Worm (Caenorhabditis elegans): ENCODE data around the gene his-2.

Gene his-2

DNA sequence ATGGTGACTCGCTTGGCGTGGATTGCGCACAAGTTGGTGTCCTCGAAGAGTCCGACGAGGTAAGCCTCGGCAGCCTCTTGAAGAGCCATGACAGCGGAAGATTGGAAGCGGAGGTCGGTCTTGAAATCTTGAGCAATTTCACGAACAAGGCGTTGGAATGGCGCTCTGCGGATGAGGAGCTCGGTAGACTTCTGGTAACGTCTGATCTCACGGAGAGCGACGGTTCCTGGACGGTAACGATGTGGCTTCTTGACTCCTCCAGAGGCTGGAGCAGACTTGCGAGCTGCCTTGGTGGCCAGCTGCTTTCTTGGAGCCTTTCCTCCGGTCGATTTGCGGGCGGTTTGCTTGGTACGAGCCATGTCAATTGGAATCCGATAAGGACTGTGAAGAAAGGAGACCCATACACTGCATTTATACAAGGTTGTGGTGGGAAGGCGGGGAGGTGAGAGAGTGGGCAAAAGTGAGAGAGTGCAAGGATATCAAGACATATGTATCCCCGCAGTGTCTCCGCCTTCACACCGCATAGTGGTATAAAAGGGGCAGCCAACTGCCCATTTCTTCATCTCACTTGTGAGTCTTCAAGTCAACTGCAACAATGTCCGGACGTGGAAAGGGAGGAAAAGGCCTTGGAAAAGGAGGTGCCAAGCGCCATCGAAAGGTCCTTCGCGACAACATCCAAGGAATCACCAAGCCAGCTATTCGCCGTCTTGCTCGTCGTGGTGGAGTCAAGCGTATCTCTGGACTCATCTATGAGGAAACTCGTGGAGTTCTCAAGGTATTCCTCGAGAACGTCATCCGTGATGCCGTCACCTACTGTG lies at the start of gene his-2, which contains the start of gene his-1:
his-2 (minus strand) TSS at position 359 of the 818 bp plus-strand sequence.
his-1 (plus strand) TSS at position 596 of the 818 bp plus-strand sequence.
- peak; percentile 81 for TF ChIP-seq flt-1 (GFP tag; IDR thresholded peaks at IDR 0.05)
- 0 out of 2 replicates have a peak, but pooled peaks have one; percentile 35 for TF ChIP-seq ztf-23 (GFP tag; IDR thresholded peaks at IDR 0.05)
- 0 out of 2 replicates have a peak, but pooled peaks have one; percentile 3 for TF ChIP-seq klf-2 (GFP tag; conservative IDR thresholded peaks at IDR 0.05)

DNA sequence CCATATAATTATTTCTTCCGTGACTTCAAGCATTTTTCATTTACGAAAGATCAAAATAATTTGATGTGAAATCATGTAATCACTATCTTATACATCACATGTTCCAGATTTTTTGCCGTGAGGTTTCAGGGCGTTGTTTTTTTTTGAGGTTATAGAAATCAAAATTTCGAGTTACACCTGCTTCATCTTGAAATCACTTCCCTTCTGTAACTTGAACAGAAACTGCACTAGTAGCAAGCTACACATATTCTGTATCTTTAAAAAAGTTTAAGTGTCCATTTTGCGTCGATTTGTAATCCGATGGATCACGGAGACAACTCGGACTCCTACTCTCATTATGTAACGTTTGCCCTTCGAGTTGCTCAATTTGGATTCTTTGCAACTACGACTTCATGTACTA lies 48.6 kb upstream of the his-2 start, which contains the start of gene F22B8.3:
F22B8.3 (plus strand) TSS at position 301 of the 400 bp plus-strand sequence.
- TF ChIP-seq med-1 (GFP tag; optimal IDR thresholded peaks at IDR 0.05; ENCODE audit: insufficient read depth): no peak
- TF ChIP-seq ztf-29 (GFP tag; IDR thresholded peaks at IDR 0.05): no peak
- TF ChIP-seq tab-1 (GFP tag; IDR thresholded peaks at IDR 0.05): no peak
- TF ChIP-seq ztf-23 (GFP tag; IDR thresholded peaks at IDR 0.05): no peak

DNA sequence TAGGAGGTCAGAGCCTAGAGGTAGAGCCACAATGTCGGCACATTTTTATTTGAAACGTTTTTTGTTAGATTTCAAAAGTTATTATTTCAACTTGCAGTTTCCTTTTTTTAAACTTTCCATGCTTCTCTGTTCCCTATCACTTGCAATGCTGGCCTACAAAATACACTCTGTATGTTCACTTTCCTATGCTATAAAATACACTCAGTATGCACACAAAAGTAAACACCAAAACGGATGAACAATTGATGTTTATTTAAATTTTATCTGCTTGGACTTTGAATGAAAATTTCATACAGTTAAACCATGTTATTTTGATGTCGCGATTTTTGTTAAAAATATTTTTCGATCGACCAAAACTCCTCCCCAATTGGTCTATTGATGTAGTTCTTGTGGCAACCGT lies 38.6 kb upstream of the his-2 start:
- TF ChIP-seq med-1 (GFP tag; optimal IDR thresholded peaks at IDR 0.05; ENCODE audit: insufficient read depth) (no peak), ztf-29 (GFP tag; IDR thresholded peaks at IDR 0.05) (no peak), klf-2 (GFP tag; conservative IDR thresholded peaks at IDR 0.05) (no peak), tab-1 (GFP tag; IDR thresholded peaks at IDR 0.05) (no peak), flt-1 (GFP tag; IDR thresholded peaks at IDR 0.05) (no peak), ref-1 (GFP tag; conservative IDR thresholded peaks at IDR 0.05) (no peak), ztf-23 (GFP tag; IDR thresholded peaks at IDR 0.05) (no peak), cog-1 (tag; optimal IDR thresholded peaks at IDR 0.05) (no peak), T22C8.4 (GFP tag; IDR thresholded peaks at IDR 0.05) (no peak)

DNA sequence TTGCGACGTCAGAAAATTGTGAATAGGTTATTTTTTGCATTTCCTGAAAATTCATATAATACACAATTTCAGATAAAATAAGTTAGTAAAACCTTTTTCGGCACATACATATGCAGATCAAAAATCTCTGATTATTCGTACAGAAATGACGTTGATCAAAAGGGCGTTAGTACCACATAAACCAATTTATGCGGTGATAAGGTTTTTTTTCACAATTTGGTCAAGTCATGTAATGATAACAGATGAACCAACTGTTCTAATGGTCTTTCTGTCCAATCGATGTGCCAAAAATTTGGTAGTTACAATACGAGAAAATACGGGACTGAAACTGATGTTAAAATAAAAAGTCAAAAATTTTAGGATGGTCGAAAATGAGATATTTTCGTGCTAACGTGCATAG lies 38.0 kb upstream of the his-2 start:
- TF ChIP-seq med-1 (GFP tag; optimal IDR thresholded peaks at IDR 0.05; ENCODE audit: insufficient read depth) (no peak), T22C8.4 (GFP tag; IDR thresholded peaks at IDR 0.05) (no peak)

DNA sequence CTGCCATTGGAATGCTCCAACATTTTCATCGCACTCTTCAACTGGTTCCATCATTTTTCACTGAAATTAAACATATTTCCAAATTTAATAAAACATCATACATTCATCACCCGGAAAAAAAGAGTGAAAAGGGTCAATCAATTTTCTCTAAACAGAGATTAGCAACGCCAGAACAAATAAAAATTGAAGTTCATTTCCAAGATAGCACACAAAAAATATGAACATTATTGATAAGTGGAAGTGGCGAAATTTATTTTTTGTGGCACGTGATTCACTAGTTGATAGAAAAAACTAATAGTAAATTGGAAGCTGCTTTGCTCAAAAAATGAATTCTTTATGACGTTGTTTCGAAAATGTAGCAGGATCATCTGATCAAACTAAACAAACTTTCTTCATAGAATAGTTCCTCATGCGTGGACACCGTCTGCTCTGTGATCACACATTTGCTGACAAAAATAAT lies 33.2 kb upstream of the his-2 start, which contains the start of the genes F14H3.12 and srj-29:
F14H3.12 (minus strand) TSS at position 74 of the 460 bp plus-strand sequence.
srj-29 (plus strand) TSS at position 410 of the 460 bp plus-strand sequence.
- TF ChIP-seq ref-1 (GFP tag; conservative IDR thresholded peaks at IDR 0.05) (no peak), cog-1 (tag; optimal IDR thresholded peaks at IDR 0.05) (no peak), ztf-23 (GFP tag; IDR thresholded peaks at IDR 0.05) (no peak), klf-2 (GFP tag; conservative IDR thresholded peaks at IDR 0.05) (no peak), flt-1 (GFP tag; IDR thresholded peaks at IDR 0.05) (no peak), ztf-29 (GFP tag; IDR thresholded peaks at IDR 0.05) (no peak), T22C8.4 (GFP tag; IDR thresholded peaks at IDR 0.05) (no peak)

DNA sequence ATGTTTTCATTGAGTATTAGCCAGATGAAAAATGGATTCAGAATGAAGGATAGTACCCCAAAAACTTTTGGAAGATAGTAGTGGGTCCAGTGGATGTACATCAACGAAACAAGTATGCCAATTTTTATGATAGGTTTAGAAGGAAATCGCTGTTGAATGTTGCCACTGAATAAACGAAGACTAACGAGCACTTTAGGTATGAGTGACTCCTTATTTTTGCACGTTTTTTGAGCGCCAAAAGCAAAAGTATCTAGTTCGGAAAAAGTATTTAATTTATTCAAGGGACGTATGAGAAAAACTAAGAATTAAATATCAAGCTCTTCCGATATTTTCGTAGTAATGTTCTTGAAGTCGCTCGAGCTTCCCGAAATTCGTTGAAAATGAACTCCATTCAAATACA lies 31.8 kb upstream of the his-2 start, which contains the start of gene srj-10:
srj-10 (minus strand) TSS at position 101 of the 400 bp plus-strand sequence.
- TF ChIP-seq klf-2 (GFP tag; conservative IDR thresholded peaks at IDR 0.05) (no peak), med-1 (GFP tag; optimal IDR thresholded peaks at IDR 0.05; ENCODE audit: insufficient read depth) (no peak), ztf-29 (GFP tag; IDR thresholded peaks at IDR 0.05) (no peak), T22C8.4 (GFP tag; IDR thresholded peaks at IDR 0.05) (no peak), tab-1 (GFP tag; IDR thresholded peaks at IDR 0.05) (no peak), cog-1 (tag; optimal IDR thresholded peaks at IDR 0.05) (no peak), flt-1 (GFP tag; IDR thresholded peaks at IDR 0.05) (no peak), ztf-23 (GFP tag; IDR thresholded peaks at IDR 0.05) (no peak), ref-1 (GFP tag; conservative IDR thresholded peaks at IDR 0.05) (no peak)

DNA sequence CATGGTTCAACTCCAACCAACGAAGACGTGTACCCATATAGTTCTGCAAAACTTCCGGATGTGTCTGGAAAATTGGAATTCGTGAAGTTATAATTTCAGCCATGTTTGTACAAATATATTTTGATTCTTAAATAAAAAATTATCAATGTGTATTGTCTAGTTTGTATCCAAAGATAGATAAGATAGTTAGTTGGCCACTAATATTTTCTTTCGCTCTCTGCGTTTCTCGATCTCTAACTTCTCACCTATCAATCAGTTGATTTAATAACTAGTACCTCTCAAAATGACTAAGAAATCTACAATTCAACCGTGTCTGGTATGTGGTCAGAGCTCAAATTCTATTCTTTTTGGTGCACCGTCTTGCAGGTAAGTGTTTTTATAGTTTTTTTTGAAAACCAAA lies 29.1 kb upstream of the his-2 start, which contains the start of gene nhr-176:
nhr-176 (plus strand) TSS at position 159 of the 400 bp plus-strand sequence.
- TF ChIP-seq flt-1 (GFP tag; IDR thresholded peaks at IDR 0.05): no peak
- TF ChIP-seq cog-1 (tag; optimal IDR thresholded peaks at IDR 0.05): no peak
- no peak for TF ChIP-seq ref-1 (GFP tag; conservative IDR thresholded peaks at IDR 0.05)
- TF ChIP-seq klf-2 (GFP tag; conservative IDR thresholded peaks at IDR 0.05): no peak
- TF ChIP-seq tab-1 (GFP tag; IDR thresholded peaks at IDR 0.05): no peak
- TF ChIP-seq med-1 (GFP tag; optimal IDR thresholded peaks at IDR 0.05; ENCODE audit: insufficient read depth): no peak
- TF ChIP-seq T22C8.4 (GFP tag; IDR thresholded peaks at IDR 0.05): no peak
- TF ChIP-seq ztf-23 (GFP tag; IDR thresholded peaks at IDR 0.05): no peak
- TF ChIP-seq ztf-29 (GFP tag; IDR thresholded peaks at IDR 0.05): no peak

DNA sequence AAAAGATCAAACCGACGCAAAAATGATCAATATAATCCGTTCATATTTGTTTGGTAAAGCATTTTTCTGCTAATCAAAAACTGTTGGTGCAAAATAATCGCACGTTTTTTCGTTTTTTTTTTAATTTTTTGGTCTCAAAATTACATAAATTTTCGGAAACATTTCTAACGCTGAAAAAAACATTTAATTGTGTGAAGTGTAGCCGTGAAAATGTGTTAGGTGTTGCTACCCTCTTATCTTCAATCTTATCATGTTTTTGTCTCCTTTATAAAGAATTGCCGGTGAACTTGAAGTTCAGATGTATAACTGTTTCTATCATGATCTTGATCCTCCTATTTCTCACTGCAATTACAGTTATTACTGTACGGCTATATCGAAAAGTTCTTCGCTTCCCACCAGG lies 26.9 kb upstream of the his-2 start, which contains the start of gene cyp-35D1:
cyp-35D1 (plus strand) TSS at position 301 of the 400 bp plus-strand sequence.
- no peak for TF ChIP-seq klf-2 (GFP tag; conservative IDR thresholded peaks at IDR 0.05)
- no peak for TF ChIP-seq T22C8.4 (GFP tag; IDR thresholded peaks at IDR 0.05)
- TF ChIP-seq ztf-29 (GFP tag; IDR thresholded peaks at IDR 0.05): no peak
- no peak for TF ChIP-seq med-1 (GFP tag; optimal IDR thresholded peaks at IDR 0.05; ENCODE audit: insufficient read depth)
- no peak for TF ChIP-seq flt-1 (GFP tag; IDR thresholded peaks at IDR 0.05)
- no peak for TF ChIP-seq ztf-23 (GFP tag; IDR thresholded peaks at IDR 0.05)
- no peak for TF ChIP-seq ref-1 (GFP tag; conservative IDR thresholded peaks at IDR 0.05)
- no peak for TF ChIP-seq cog-1 (tag; optimal IDR thresholded peaks at IDR 0.05)
- TF ChIP-seq tab-1 (GFP tag; IDR thresholded peaks at IDR 0.05): no peak

DNA sequence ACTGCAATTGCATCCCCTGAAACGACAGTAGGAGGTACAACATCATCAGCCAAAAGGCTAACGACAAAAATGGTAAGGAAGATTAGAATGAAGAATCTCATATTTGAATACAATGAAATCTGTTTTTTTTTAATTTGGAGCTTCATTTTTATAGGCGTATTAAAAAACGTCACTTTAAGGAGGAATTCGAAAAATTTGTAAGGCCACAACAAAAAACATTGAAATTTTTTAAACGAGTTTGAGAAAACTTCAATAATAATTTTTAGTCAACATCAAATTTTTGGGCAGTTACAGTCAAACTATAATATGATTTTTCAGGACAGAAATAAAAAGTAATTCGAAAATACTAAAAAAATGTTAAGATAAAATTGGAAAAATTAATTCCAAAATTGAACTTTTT lies 20.7 kb upstream of the his-2 start, which contains the start of gene F14H3.14:
F14H3.14 (minus strand) TSS at position 101 of the 400 bp plus-strand sequence.
- no peak for TF ChIP-seq ref-1 (GFP tag; conservative IDR thresholded peaks at IDR 0.05)
- no peak for TF ChIP-seq ztf-23 (GFP tag; IDR thresholded peaks at IDR 0.05)

DNA sequence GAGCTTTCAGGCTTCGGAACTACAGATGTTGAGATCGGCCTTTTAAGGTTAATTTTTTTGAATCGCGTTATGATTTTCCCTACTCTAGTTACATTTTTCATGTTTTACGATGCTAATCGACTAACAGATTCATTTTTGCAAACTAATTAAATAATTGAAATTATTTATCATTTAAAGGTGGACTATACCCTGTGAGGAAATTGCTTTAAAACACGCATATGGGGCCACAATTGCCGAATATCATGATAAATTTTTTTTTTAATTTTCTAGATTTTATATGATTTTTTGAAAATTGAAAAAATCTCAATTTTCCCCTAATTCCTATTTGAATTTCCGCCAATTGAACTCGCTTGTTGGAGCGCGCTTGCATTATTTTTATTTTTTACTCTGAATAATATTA lies 19.9 kb upstream of the his-2 start, which contains the start of gene fbxa-100:
fbxa-100 (minus strand) TSS at position 101 of the 400 bp plus-strand sequence.
- TF ChIP-seq T22C8.4 (GFP tag; IDR thresholded peaks at IDR 0.05) (no peak), ztf-23 (GFP tag; IDR thresholded peaks at IDR 0.05) (no peak), flt-1 (GFP tag; IDR thresholded peaks at IDR 0.05) (no peak), cog-1 (tag; optimal IDR thresholded peaks at IDR 0.05) (no peak), tab-1 (GFP tag; IDR thresholded peaks at IDR 0.05) (no peak), ref-1 (GFP tag; conservative IDR thresholded peaks at IDR 0.05) (no peak), klf-2 (GFP tag; conservative IDR thresholded peaks at IDR 0.05) (no peak), ztf-29 (GFP tag; IDR thresholded peaks at IDR 0.05) (no peak), med-1 (GFP tag; optimal IDR thresholded peaks at IDR 0.05; ENCODE audit: insufficient read depth) (no peak)

All from whole organism, midembryonic.